Worm (Caenorhabditis elegans): ENCODE results near the gene tsp-10.

ce11 chrII:6681478-6681877, 36.9 kb upstream of the tsp-10 start:
- TF ChIP-seq F49E8.2 (tag; optimal IDR thresholded peaks at IDR 0.05; ENCODE audit: insufficient read depth): no peak
- TF ChIP-seq hlh-12 (tag; optimal IDR thresholded peaks at IDR 0.05): no peak
- no peak for TF ChIP-seq snpc-4 (GFP tag; optimal IDR thresholded peaks at IDR 0.05)
- TF ChIP-seq snpc-4 (tag; optimal IDR thresholded peaks at IDR 0.05): no peak
- no peak for TF ChIP-seq F33H1.4 (GFP tag; IDR thresholded peaks at IDR 0.05)
- TF ChIP-seq C17E4.6 (GFP tag; IDR thresholded peaks at IDR 0.05): no peak
- TF ChIP-seq xnd-1 (tag; optimal IDR thresholded peaks at IDR 0.05): no peak
- TF ChIP-seq Y95B8A.8 (GFP tag; IDR thresholded peaks at IDR 0.05): no peak
- TF ChIP-seq sea-2 (GFP tag; IDR thresholded peaks at IDR 0.05): no peak
- TF ChIP-seq lag-1 (GFP tag; IDR thresholded peaks at IDR 0.05): no peak
- TF ChIP-seq ceh-27 (GFP tag; optimal IDR thresholded peaks at IDR 0.05): no peak
- no peak for TF ChIP-seq ztf-22 (GFP tag; optimal IDR thresholded peaks at IDR 0.05)
- no peak for TF ChIP-seq madf-6 (GFP tag; IDR thresholded peaks at IDR 0.05)

Measured in whole organism, young adult.